Worm (Caenorhabditis elegans) whole organism, L1 larva: ENCODE results near the gene mmad-1.

Source experiments
- ama-1 ChIP-seq: fragments of 150-350 bp; optimal IDR thresholded peaks from 2 replicates; lab custom pipeline; 2014
- jun-1 ChIP-seq: fragments of 150-350 bp; optimal IDR thresholded peaks from 2 replicates; lab custom pipeline; 2014; ENCODE audit warnings: missing biosample characterization, missing genetic modification reagents, missing genetic modification characterization
- lir-3 ChIP-seq: sonication (generic microtip); optimal IDR thresholded peaks from 2 replicates; lab custom pipeline; 2016; ENCODE audit warnings: mild to moderate bottlenecking, missing genetic modification characterization, moderate library complexity, missing compliant biosample characterization; ENCODE audit not compliant: poor library complexity
- mdl-1 ChIP-seq, 2 experiments: fragments of 150-350 bp; optimal IDR thresholded peaks; 2 replicates each; lab custom pipeline; 2014 to 2017; ENCODE audit warnings: missing biosample characterization in 2 of 2, missing genetic modification characterization in 2 of 2, inconsistent platforms in 1 of 2
- nhr-28 ChIP-seq: fragments of 150-350 bp; optimal IDR thresholded peaks from 2 replicates; lab custom pipeline; 2014; ENCODE audit warnings: missing biosample characterization, missing genetic modification characterization
- nhr-90 ChIP-seq: sonication (generic microtip); optimal IDR thresholded peaks from 2 replicates; lab custom pipeline; 2016; ENCODE audit warnings: mild to moderate bottlenecking, missing genetic modification characterization, missing compliant biosample characterization; ENCODE audit not compliant: poor library complexity
- unc-62 ChIP-seq: fragments of 150-350 bp; optimal IDR thresholded peaks from 2 replicates; lab custom pipeline; 2014; ENCODE audit warnings: missing biosample characterization, missing genetic modification reagents, missing genetic modification characterization
- zip-4 ChIP-seq: fragments of 200-800 bp; sonication (Bioruptor generic); optimal IDR thresholded peaks from 2 replicates; lab custom pipeline; 2018; ENCODE audit warnings: mild to moderate bottlenecking, missing genetic modification characterization, moderate library complexity, missing compliant biosample characterization

- TF ChIP-seq jun-1 (tag; lab: Kevin White, UChicago) (no peak), mdl-1 (tag; optimal IDR thresholded peaks at IDR 0.05; lab: Kevin White, UChicago) (no peak), nhr-90 (no peak), lir-3 (tag; lab: Kevin White, UChicago) (no peak), ama-1 (lab: Kevin White, UChicago) (no peak), unc-62 (GFP tag; lab: Kevin White, UChicago) (no peak), nhr-28 (tag; lab: Kevin White, UChicago) (no peak), zip-4 (no peak)
Measured at ce11 chrIII:13575610-13576232, 26.9 kb upstream of the mmad-1 start, which contains the start of gene osm-7.
